Fruit fly (Drosophila melanogaster): ENCODE data around the gene Spg7.

Spg7 gene

dm6 chrX:2704134-2704773 is 6.2 kb upstream of the Spg7 start, which contains the start of gene eIF2Bbeta (continued):
- TF ChIP-seq pzg (GFP tag; optimal IDR thresholded peaks at IDR 0.05) (peak; percentile 4), HHEX (GFP tag; optimal IDR thresholded peaks at IDR 0.05) (no peak), CG9876 (GFP tag; optimal IDR thresholded peaks at IDR 0.05) (no peak), schlank (tag; optimal IDR thresholded peaks at IDR 0.05) (no peak), Ssrp (tag; optimal IDR thresholded peaks at IDR 0.05) (no peak), Stat92E (GFP tag; optimal IDR thresholded peaks at IDR 0.05) (no peak), exex (tag; optimal IDR thresholded peaks at IDR 0.05) (no peak), CG4820 (GFP tag; optimal IDR thresholded peaks at IDR 0.05) (no peak), CG4730 (GFP tag; IDR thresholded peaks at IDR 0.05) (no peak), CG10267 (tag; optimal IDR thresholded peaks at IDR 0.05) (no peak), amos (GFP tag; IDR thresholded peaks at IDR 0.05; ENCODE audit: partially characterized antibody) (peak; percentile 45), peb (GFP tag; IDR thresholded peaks at IDR 0.05) (no peak), CG6272 (GFP tag; IDR thresholded peaks at IDR 0.05) (no peak), CG10321 (GFP tag; IDR thresholded peaks at IDR 0.05) (no peak), dimm (GFP tag; IDR thresholded peaks at IDR 0.05) (no peak), CG9797 (GFP tag; optimal IDR thresholded peaks at IDR 0.05) (no peak), eve (GFP tag; optimal IDR thresholded peaks at IDR 0.05) (no peak), pfk (GFP tag; optimal IDR thresholded peaks at IDR 0.05) (no peak), CG4707 (GFP tag; optimal IDR thresholded peaks at IDR 0.05) (no peak), Jarid2 (GFP tag; optimal IDR thresholded peaks at IDR 0.05) (no peak), Hr3 (GFP tag; optimal IDR thresholded peaks at IDR 0.05) (no peak), trem (tag; optimal IDR thresholded peaks at IDR 0.05) (no peak), so (GFP tag; IDR thresholded peaks at IDR 0.05) (no peak), CG15514 (GFP tag; optimal IDR thresholded peaks at IDR 0.05) (peak; percentile 27), D19B (GFP tag; optimal IDR thresholded peaks at IDR 0.05) (no peak), Ravus (GFP tag; IDR thresholded peaks at IDR 0.05) (no peak), chn (GFP tag; optimal IDR thresholded peaks at IDR 0.05) (no peak), trh (GFP tag; optimal IDR thresholded peaks at IDR 0.05) (no peak), CG6791 (GFP tag; IDR thresholded peaks at IDR 0.05; ENCODE audit: partially characterized antibody) (no peak), CG8089 (GFP tag; optimal IDR thresholded peaks at IDR 0.05) (no peak), pan (optimal IDR thresholded peaks at IDR 0.05) (no peak), pan (GFP tag; optimal IDR thresholded peaks at IDR 0.05 in 1 of 2, IDR thresholded peaks at IDR 0.05 in 1 of 2) (peak in 1 of 2 experiments; percentile 9), usp (GFP tag; optimal IDR thresholded peaks at IDR 0.05) (no peak), jigr1 (GFP tag; IDR thresholded peaks at IDR 0.05) (no peak), twi (tag; optimal IDR thresholded peaks at IDR 0.05) (no peak), NfI (GFP tag; optimal IDR thresholded peaks at IDR 0.05) (no peak), HLH4C (GFP tag; IDR thresholded peaks at IDR 0.05; ENCODE audit: partially characterized antibody) (0 out of 3 replicates have a peak, but pooled peaks have one; percentile 16), CG10431 (GFP tag; optimal IDR thresholded peaks at IDR 0.05) (no peak), gsb-n (tag; optimal IDR thresholded peaks at IDR 0.05) (no peak), Nf-YA (GFP tag; IDR thresholded peaks at IDR 0.05) (no peak), CG13775 (GFP tag; optimal IDR thresholded peaks at IDR 0.05) (no peak), wek (GFP tag; optimal IDR thresholded peaks at IDR 0.05) (no peak), E2f1 (GFP tag; IDR thresholded peaks at IDR 0.05) (no peak), CG15696 (tag; optimal IDR thresholded peaks at IDR 0.05) (no peak), ssp (GFP tag; IDR thresholded peaks at IDR 0.05) (no peak), esg (GFP tag; conservative IDR thresholded peaks at IDR 0.05) (0 out of 2 replicates have a peak, but pooled peaks have one; percentile 14), Sry-β (GFP tag; optimal IDR thresholded peaks at IDR 0.05) (peak; percentile 87), eyg (GFP tag; optimal IDR thresholded peaks at IDR 0.05) (no peak), CG7372 (GFP tag; IDR thresholded peaks at IDR 0.05) (no peak), Dll (GFP tag; IDR thresholded peaks at IDR 0.05; ENCODE audit: partially characterized antibody) (0 out of 4 replicates have a peak, but pooled peaks have one; percentile 30)

All from whole organism, embryonic.